Fruit fly (Drosophila melanogaster) whole organism, prepupa: Measurements from ENCODE around the gene CG33795.

Experiments
- Blimp-1 ChIP-seq: fragments of 200-800 bp; sonication (Bioruptor generic); optimal IDR thresholded peaks from 3 replicates; lab custom pipeline; 2017; ENCODE audit warnings: missing biosample characterization, missing genetic modification characterization, mild to moderate bottlenecking, moderate library complexity, missing genetic modification reagents
- CG10631 ChIP-seq: fragments of 200-800 bp; sonication (Bioruptor generic); optimal IDR thresholded peaks from 2 replicates; lab custom pipeline; 2016; ENCODE audit warnings: missing biosample characterization, missing genetic modification characterization
- CG10669 ChIP-seq: fragments of 200-800 bp; sonication (Bioruptor generic); optimal IDR thresholded peaks from 3 replicates; lab custom pipeline; 2018; ENCODE audit warnings: missing biosample characterization, mild to moderate bottlenecking, missing genetic modification characterization, moderate library complexity
- CG11762 ChIP-seq: fragments of 200-800 bp; sonication (Bioruptor generic); optimal IDR thresholded peaks from 3 replicates; lab custom pipeline; 2016; ENCODE audit warnings: missing biosample characterization, missing genetic modification characterization; ENCODE audit not compliant: insufficient read depth
- CG11902 ChIP-seq: fragments of 200-800 bp; sonication (Bioruptor generic); optimal IDR thresholded peaks from 3 replicates; lab custom pipeline; 2016; ENCODE audit warnings: missing biosample characterization, missing genetic modification characterization
- CG15336 ChIP-seq: fragments of 200-800 bp; sonication (Bioruptor generic); IDR thresholded peaks from 2 replicates; pipeline ENCODE4 v1.3.6; 2022; ENCODE audit warnings: missing biosample characterization, missing genetic modification characterization
- CG1621 ChIP-seq: fragments of 200-800 bp; sonication (Bioruptor generic); optimal IDR thresholded peaks from 3 replicates; lab custom pipeline; 2018; ENCODE audit warnings: missing biosample characterization, mild to moderate bottlenecking, missing genetic modification characterization
- CG16779 ChIP-seq: fragments of 200-800 bp; sonication (Bioruptor generic); optimal IDR thresholded peaks from 3 replicates; lab custom pipeline; 2017; ENCODE audit warnings: missing biosample characterization, mild to moderate bottlenecking, missing genetic modification characterization
- CG3032 ChIP-seq: fragments of 200-800 bp; optimal IDR thresholded peaks from 2 replicates; lab custom pipeline; 2019; ENCODE audit warnings: missing biosample characterization, mild to moderate bottlenecking, missing genetic modification characterization, moderate library complexity
- CG31627 ChIP-seq: fragments of 200-800 bp; sonication (Bioruptor generic); optimal IDR thresholded peaks from 3 replicates; lab custom pipeline; 2016; ENCODE audit warnings: missing biosample characterization, missing genetic modification characterization
- CG32006 ChIP-seq: fragments of 200-800 bp; sonication (Bioruptor generic); optimal IDR thresholded peaks from 3 replicates; lab custom pipeline; 2017; ENCODE audit warnings: missing biosample characterization, mild to moderate bottlenecking, missing genetic modification characterization
- CG34406 ChIP-seq: fragments of 200-800 bp; sonication (Bioruptor generic); optimal IDR thresholded peaks from 3 replicates; lab custom pipeline; 2016; ENCODE audit warnings: missing biosample characterization, missing genetic modification characterization
- CG3919 ChIP-seq: fragments of 200-800 bp; sonication (Bioruptor generic); optimal IDR thresholded peaks from 3 replicates; lab custom pipeline; 2016; ENCODE audit warnings: missing biosample characterization, missing genetic modification characterization
- CG6163 ChIP-seq: fragments of 200-800 bp; sonication (Bioruptor generic); IDR thresholded peaks from 3 replicates; pipeline ENCODE4 v1.3.6; 2022; ENCODE audit warnings: missing biosample characterization, missing genetic modification characterization
- CG6276 ChIP-seq: fragments of 200-800 bp; sonication (Bioruptor generic); optimal IDR thresholded peaks from 2 replicates; lab custom pipeline; 2017; ENCODE audit warnings: missing biosample characterization, mild to moderate bottlenecking, missing genetic modification characterization
- CG6792 ChIP-seq: fragments of 200-800 bp; sonication (Bioruptor generic); optimal IDR thresholded peaks from 3 replicates; lab custom pipeline; 2016; ENCODE audit warnings: missing biosample characterization, missing genetic modification characterization
- CG6808 ChIP-seq: fragments of 200-800 bp; sonication (Bioruptor generic); optimal IDR thresholded peaks from 3 replicates; lab custom pipeline; 2017; ENCODE audit warnings: missing biosample characterization, missing genetic modification characterization, mild to moderate bottlenecking, moderate library complexity, missing genetic modification reagents
- CG8119 ChIP-seq: fragments of 200-800 bp; sonication (Bioruptor generic); IDR thresholded peaks from 3 replicates; pipeline ENCODE4 v1.3.6; 2022; ENCODE audit warnings: missing biosample characterization, missing genetic modification characterization
- CG8632 ChIP-seq: fragments of 200-800 bp; sonication (Bioruptor generic); optimal IDR thresholded peaks from 3 replicates; lab custom pipeline; 2016; ENCODE audit warnings: missing biosample characterization, missing genetic modification characterization
- CG9139 ChIP-seq: fragments of 200-800 bp; sonication (Bioruptor generic); optimal IDR thresholded peaks from 3 replicates; lab custom pipeline; 2017; ENCODE audit warnings: missing biosample characterization, mild to moderate bottlenecking, missing genetic modification characterization
- Eip75B ChIP-seq: fragments of 200-800 bp; sonication (Bioruptor generic); optimal IDR thresholded peaks from 3 replicates; lab custom pipeline; 2016; ENCODE audit warnings: missing biosample characterization, missing genetic modification characterization
- Eip78C ChIP-seq: fragments of 200-800 bp; sonication (Bioruptor generic); peaks from one replicate; lab custom pipeline; 2016; ENCODE audit warnings: missing biosample characterization, missing genetic modification characterization
- Eip93F ChIP-seq: fragments of 200-800 bp; sonication (Bioruptor generic); optimal IDR thresholded peaks from 2 replicates; lab custom pipeline; 2016; ENCODE audit warnings: missing biosample characterization, mild to moderate bottlenecking, missing genetic modification characterization
- Ets21C ChIP-seq: fragments of 200-800 bp; sonication (Bioruptor generic); optimal IDR thresholded peaks from 3 replicates; lab custom pipeline; 2016; ENCODE audit warnings: missing biosample characterization, missing genetic modification characterization
- Ets96B ChIP-seq: fragments of 200-800 bp; optimal IDR thresholded peaks from 2 replicates; lab custom pipeline; 2019; ENCODE audit warnings: missing biosample characterization, mild to moderate bottlenecking, missing genetic modification characterization, moderate library complexity
- Hr38 ChIP-seq: sonication (Bioruptor generic); optimal IDR thresholded peaks from 2 replicates; lab custom pipeline; 2016; ENCODE audit warnings: missing biosample characterization, missing genetic modification characterization
- Hr4 ChIP-seq: fragments of 200-800 bp; sonication (Bioruptor generic); optimal IDR thresholded peaks from 3 replicates; lab custom pipeline; 2016; ENCODE audit warnings: missing biosample characterization, missing genetic modification characterization
- Lpt ChIP-seq: fragments of 200-800 bp; sonication (Bioruptor generic); optimal IDR thresholded peaks from 3 replicates; lab custom pipeline; 2016; ENCODE audit warnings: missing biosample characterization, missing genetic modification characterization
- Met ChIP-seq: fragments of 200-800 bp; sonication (Bioruptor generic); optimal IDR thresholded peaks from 3 replicates; lab custom pipeline; 2016; ENCODE audit warnings: missing biosample characterization, missing genetic modification characterization
- OdsH ChIP-seq: fragments of 200-800 bp; sonication (Bioruptor generic); optimal IDR thresholded peaks from 3 replicates; lab custom pipeline; 2016; ENCODE audit warnings: missing biosample characterization, missing genetic modification characterization
- Smox ChIP-seq: fragments of 200-800 bp; sonication (Bioruptor generic); optimal IDR thresholded peaks from 3 replicates; lab custom pipeline; 2016; ENCODE audit warnings: missing biosample characterization, missing genetic modification characterization
- Sox14 ChIP-seq: fragments of 200-800 bp; sonication (Bioruptor generic); optimal IDR thresholded peaks from 3 replicates; lab custom pipeline; 2016; ENCODE audit warnings: missing biosample characterization, missing genetic modification characterization
- Sox15 ChIP-seq: fragments of 200-800 bp; sonication (Bioruptor generic); optimal IDR thresholded peaks from 3 replicates; lab custom pipeline; 2016; ENCODE audit warnings: missing biosample characterization, missing genetic modification characterization
- acj6 ChIP-seq: fragments of 200-800 bp; sonication (Bioruptor generic); optimal IDR thresholded peaks from 3 replicates; lab custom pipeline; 2016; ENCODE audit warnings: missing biosample characterization, missing genetic modification characterization
- dac ChIP-seq: fragments of 200-800 bp; sonication (Bioruptor generic); optimal IDR thresholded peaks from 2 replicates; lab custom pipeline; 2017; ENCODE audit warnings: missing biosample characterization, mild to moderate bottlenecking, missing genetic modification characterization
- dsx ChIP-seq: fragments of 200-800 bp; optimal IDR thresholded peaks from 3 replicates; lab custom pipeline; 2019; ENCODE audit warnings: missing biosample characterization, mild to moderate bottlenecking, missing genetic modification characterization, moderate library complexity; ENCODE audit not compliant: poor library complexity, severe bottlenecking
- eg ChIP-seq: fragments of 200-800 bp; sonication (Bioruptor generic); IDR thresholded peaks from 3 replicates; pipeline ENCODE4 v1.3.6; 2022; ENCODE audit warnings: missing biosample characterization, missing genetic modification characterization
- fd59A ChIP-seq: fragments of 200-800 bp; sonication (Bioruptor generic); optimal IDR thresholded peaks from 2 replicates; lab custom pipeline; 2017; ENCODE audit warnings: missing biosample characterization, mild to moderate bottlenecking, missing genetic modification characterization, missing genetic modification reagents
- fd85E ChIP-seq: fragments of 200-800 bp; sonication (Bioruptor generic); optimal IDR thresholded peaks from 3 replicates; lab custom pipeline; 2016; ENCODE audit warnings: missing biosample characterization, missing genetic modification characterization
- fkh ChIP-seq: fragments of 200-800 bp; sonication (Bioruptor generic); optimal IDR thresholded peaks from 3 replicates; lab custom pipeline; 2017; ENCODE audit warnings: missing biosample characterization, mild to moderate bottlenecking, missing genetic modification characterization, moderate library complexity
- lz ChIP-seq: fragments of 200-800 bp; sonication (Bioruptor generic); optimal IDR thresholded peaks from 3 replicates; lab custom pipeline; 2016; ENCODE audit warnings: missing biosample characterization, missing genetic modification characterization
- pdm3 ChIP-seq: fragments of 200-800 bp; sonication (Bioruptor generic); optimal IDR thresholded peaks from 3 replicates; lab custom pipeline; 2016; ENCODE audit warnings: missing biosample characterization, missing genetic modification characterization
- spab ChIP-seq: fragments of 200-800 bp; sonication (Bioruptor generic); optimal IDR thresholded peaks from 2 replicates; lab custom pipeline; 2017; ENCODE audit warnings: missing biosample characterization, mild to moderate bottlenecking, missing genetic modification characterization, missing genetic modification reagents
- ss ChIP-seq, 2 experiments: fragments of 200-800 bp; sonication (Bioruptor generic); optimal IDR thresholded peaks; 2 replicates in 1 of 2; 3 replicates in 1 of 2; lab custom pipeline; 2017 to 2018; ENCODE audit warnings: mild to moderate bottlenecking in 2 of 2, missing biosample characterization in 2 of 2, missing genetic modification characterization in 2 of 2, moderate library complexity in 1 of 2
- svp ChIP-seq: fragments of 200-800 bp; sonication (Bioruptor generic); peaks from one replicate; lab custom pipeline; 2016; ENCODE audit warnings: missing biosample characterization, missing genetic modification characterization
- topi ChIP-seq: fragments of 200-800 bp; sonication (Bioruptor generic); optimal IDR thresholded peaks from 3 replicates; lab custom pipeline; 2016; ENCODE audit warnings: missing biosample characterization, missing genetic modification characterization
- vri ChIP-seq: fragments of 200-800 bp; sonication (Bioruptor generic); optimal IDR thresholded peaks from 3 replicates; lab custom pipeline; 2016; ENCODE audit warnings: missing biosample characterization, mild to moderate bottlenecking, missing genetic modification characterization

Gene CG33795

dm6 chr3L:16214533-16215207 lies 43.5 kb upstream of the CG33795 start (continued):
- TF ChIP-seq CG3919 = peak; percentile 21

dm6 chr3L:16213201-16213600 lies 42.0 kb upstream of the CG33795 start:
- peak; percentile 9 for TF ChIP-seq CG9139
- TF ChIP-seq ss (GFP tag; optimal IDR thresholded peaks at IDR 0.05; lab: Kevin White, UChicago) = peak in 1 of 2 experiments; percentile 44
- TF ChIP-seq CG6808 (GFP tag; lab: Kevin White, UChicago) = peak; percentile 5
- peak; percentile 100 for TF ChIP-seq dsx (GFP tag; lab: Kevin White, UChicago)
- TF ChIP-seq CG3032 (tag; lab: Kevin White, UChicago) = no peak
- TF ChIP-seq Met = no peak
- TF ChIP-seq svp (GFP tag; lab: Kevin White, UChicago) = peak; percentile 74

dm6 chr3L:16211936-16212287 lies 40.7 kb upstream of the CG33795 start:
- TF ChIP-seq CG11762 (no peak), Smox (GFP tag; lab: Kevin White, UChicago) (no peak), dsx (GFP tag; lab: Kevin White, UChicago) (no peak), Hr4 (no peak), CG15336 (GFP tag; lab: Robert Waterston, UW) (no peak), OdsH (GFP tag; lab: Kevin White, UChicago) (peak; percentile 37), spab (GFP tag; lab: Kevin White, UChicago) (no peak), Sox14 (GFP tag; lab: Kevin White, UChicago) (no peak), lz (GFP tag; lab: Kevin White, UChicago) (no peak), Ets21C (GFP tag; lab: Kevin White, UChicago) (no peak), CG8119 (GFP tag; lab: Robert Waterston, UW) (no peak), topi (GFP tag; lab: Kevin White, UChicago) (peak; percentile 25), Ets96B (peak; percentile 38), fd85E (no peak), Eip93F (no peak), ss (GFP tag; optimal IDR thresholded peaks at IDR 0.05; lab: Kevin White, UChicago) (peak in 1 of 2 experiments; percentile 51), eg (GFP tag; lab: Robert Waterston, UW) (no peak), CG1621 (no peak), CG3032 (tag; lab: Kevin White, UChicago) (peak; percentile 63), CG16779 (tag; lab: Kevin White, UChicago) (no peak), Sox15 (no peak), Eip78C (GFP tag; lab: Kevin White, UChicago) (peak; percentile 76), Hr38 (GFP tag; lab: Kevin White, UChicago) (no peak), CG6276 (no peak), CG34406 (GFP tag; lab: Kevin White, UChicago) (peak; percentile 44), pdm3 (GFP tag; lab: Kevin White, UChicago) (no peak), CG6792 (peak; percentile 10), dac (GFP tag; lab: Kevin White, UChicago) (no peak), CG31627 (GFP tag; lab: Kevin White, UChicago) (no peak), CG11902 (no peak), fd59A (GFP tag; lab: Kevin White, UChicago) (no peak), CG10631 (peak; percentile 48), svp (GFP tag; lab: Kevin White, UChicago) (peak; percentile 35), CG9139 (no peak), CG8632 (GFP tag; lab: Kevin White, UChicago) (peak; percentile 60), vri (GFP tag; lab: Kevin White, UChicago) (no peak), acj6 (peak; percentile 48), CG32006 (GFP tag; lab: Kevin White, UChicago) (peak; percentile 47), Lpt (GFP tag; lab: Kevin White, UChicago) (no peak), Eip75B (GFP tag; lab: Kevin White, UChicago) (no peak), Blimp-1 (GFP tag; lab: Kevin White, UChicago) (peak; percentile 14), fkh (no peak), CG6163 (GFP tag; lab: Robert Waterston, UW) (no peak), CG10669 (peak; percentile 13), CG3919 (no peak)
